Fruit fly (Drosophila melanogaster) whole organism, wandering third instar larva: ENCODE results near the gene Tgs1.

Source experiments
- Abd-B ChIP-seq: fragments of >200 bp; optimal IDR thresholded peaks from 2 replicates; lab custom pipeline; 2017; ENCODE audit warnings: missing biosample characterization, missing genetic modification characterization
- CG32264 ChIP-seq: fragments of 200-800 bp; sonication (Bioruptor generic); optimal IDR thresholded peaks from 2 replicates; lab custom pipeline; 2016; ENCODE audit warnings: missing biosample characterization, missing genetic modification characterization
- GATAd ChIP-seq: sonication (Bioruptor generic); optimal IDR thresholded peaks from 2 replicates; lab custom pipeline; 2016; ENCODE audit warnings: missing biosample characterization, missing genetic modification characterization
- HLH106 ChIP-seq: fragments of 200-800 bp; optimal IDR thresholded peaks from 3 replicates; lab custom pipeline; 2019; ENCODE audit warnings: missing biosample characterization, mild to moderate bottlenecking, missing genetic modification characterization, moderate library complexity
- Hnf4 ChIP-seq: fragments of 200-800 bp; sonication (Bioruptor generic); optimal IDR thresholded peaks from 2 replicates; lab custom pipeline; 2016; ENCODE audit warnings: missing biosample characterization, mild to moderate bottlenecking, missing genetic modification characterization
- Hr83 ChIP-seq: fragments of 200-300 bp; sonication (Bioruptor generic); optimal IDR thresholded peaks from 2 replicates; lab custom pipeline; 2016; ENCODE audit warnings: missing biosample characterization, mild to moderate bottlenecking, missing genetic modification characterization, moderate library complexity; ENCODE audit not compliant: poor library complexity, severe bottlenecking
- Mio ChIP-seq: sonication (Bioruptor generic); optimal IDR thresholded peaks from 2 replicates; lab custom pipeline; 2016; ENCODE audit warnings: missing biosample characterization, missing genetic modification characterization
- Myc ChIP-seq: fragments of >200 bp; optimal IDR thresholded peaks from 2 replicates; lab custom pipeline; 2017
- N ChIP-seq: fragments of >200 bp; optimal IDR thresholded peaks from 2 replicates; lab custom pipeline; 2018; ENCODE audit warnings: missing biosample characterization, missing external identifiers, missing genetic modification characterization
- OdsH ChIP-seq: fragments of 200-800 bp; sonication (Bioruptor generic); optimal IDR thresholded peaks from 2 replicates; lab custom pipeline; 2016; ENCODE audit warnings: missing biosample characterization, mild to moderate bottlenecking, missing genetic modification characterization
- Rel ChIP-seq, 2 experiments: fragments of 200-800 bp; sonication (Bioruptor generic) in 1 of 2; optimal IDR thresholded peaks; 2 replicates in 1 of 2; 3 replicates in 1 of 2; lab custom pipeline; 2016 to 2019; ENCODE audit warnings: mild to moderate bottlenecking in 2 of 2, missing biosample characterization in 2 of 2, missing genetic modification characterization in 2 of 2, moderate library complexity in 1 of 2
- brk ChIP-seq: fragments of 200-800 bp; sonication (Bioruptor generic); optimal IDR thresholded peaks from 2 replicates; lab custom pipeline; 2016; ENCODE audit warnings: missing biosample characterization, mild to moderate bottlenecking, missing genetic modification characterization
- dl ChIP-seq, 2 experiments: fragments of 175-275, 200-275 bp in 1 of 2; fragments of 200-275 bp in 1 of 2; sonication (Bioruptor generic); optimal IDR thresholded peaks; lab custom pipeline; 2018; ENCODE audit warnings: mild to moderate bottlenecking in 2 of 2, missing biosample characterization in 2 of 2, missing genetic modification characterization in 2 of 2, moderate library complexity in 2 of 2; ENCODE audit not compliant: partially characterized antibody in 2 of 2, insufficient read depth in 1 of 2
- dsf ChIP-seq: sonication (Bioruptor generic); optimal IDR thresholded peaks from 2 replicates; lab custom pipeline; 2016; ENCODE audit warnings: missing biosample characterization, missing genetic modification characterization, borderline replicate concordance
- ey ChIP-seq: fragments of 200-800 bp; sonication (Bioruptor generic); optimal IDR thresholded peaks from 2 replicates; lab custom pipeline; 2016; ENCODE audit warnings: missing biosample characterization, missing genetic modification characterization
- jim ChIP-seq: fragments of 175-275, 200-325 bp; sonication (Bioruptor generic); optimal IDR thresholded peaks from 2 replicates; lab custom pipeline; 2016; ENCODE audit warnings: missing biosample characterization, mild to moderate bottlenecking, missing genetic modification characterization
- lola ChIP-seq: fragments of >200 bp; optimal IDR thresholded peaks from 2 replicates; lab custom pipeline; 2017; ENCODE audit warnings: missing biosample characterization, missing genetic modification characterization
- psq ChIP-seq: fragments of 200-800 bp; sonication (Bioruptor generic); optimal IDR thresholded peaks from 3 replicates; lab custom pipeline; 2017; ENCODE audit warnings: missing biosample characterization, mild to moderate bottlenecking, missing genetic modification characterization, moderate library complexity
- rgr ChIP-seq: fragments of 200-800 bp; sonication (Bioruptor generic); optimal IDR thresholded peaks from 3 replicates; lab custom pipeline; 2016; ENCODE audit warnings: missing biosample characterization, mild to moderate bottlenecking, missing genetic modification characterization
- sage ChIP-seq: fragments of 200-800 bp; sonication (Bioruptor generic); optimal IDR thresholded peaks from 2 replicates; lab custom pipeline; 2016; ENCODE audit warnings: missing biosample characterization, mild to moderate bottlenecking, missing genetic modification characterization
- sv ChIP-seq: fragments of 200-800 bp; sonication (Bioruptor generic); optimal IDR thresholded peaks from 3 replicates; lab custom pipeline; 2016; ENCODE audit warnings: missing biosample characterization, missing genetic modification characterization
- tai ChIP-seq: sonication (Bioruptor generic); optimal IDR thresholded peaks from 2 replicates; lab custom pipeline; 2016; ENCODE audit warnings: missing biosample characterization, missing genetic modification characterization
- usp ChIP-seq: fragments of >200 bp; optimal IDR thresholded peaks from 2 replicates; lab custom pipeline; 2017; ENCODE audit warnings: missing biosample characterization, missing genetic modification characterization
- woc ChIP-seq: sonication (Bioruptor generic); optimal IDR thresholded peaks from 2 replicates; lab custom pipeline; 2016; ENCODE audit warnings: missing biosample characterization, mild to moderate bottlenecking, missing genetic modification characterization

Gene Tgs1

dm6 chr3R:18249268-18249667 lies 6.1 kb upstream of the Tgs1 start (continued):
- TF ChIP-seq jim (GFP tag; lab: Kevin White, UChicago) (no peak), GATAd (GFP tag; lab: Kevin White, UChicago) (no peak), N (peak; percentile 69), Abd-B (GFP tag; lab: Kevin White, UChicago) (no peak), usp (GFP tag; lab: Kevin White, UChicago) (no peak), dl (GFP tag; optimal IDR thresholded peaks at IDR 0.05; lab: Kevin White, UChicago; ENCODE audit: insufficient read depth in 1 of 2, partially characterized antibody in 2 of 2) (peak in 1 of 2 experiments; percentile 41), sv (no peak), Hr83 (peak; percentile 16), tai (GFP tag; lab: Kevin White, UChicago) (no peak)

- TF ChIP-seq sv (no peak), dl (GFP tag; optimal IDR thresholded peaks at IDR 0.05; lab: Kevin White, UChicago; ENCODE audit: insufficient read depth in 1 of 2, partially characterized antibody in 2 of 2) (no peak), HLH106 (no peak), Myc (lab: Kevin White, UChicago) (no peak), lola (GFP tag; lab: Kevin White, UChicago) (no peak), Rel (GFP tag; optimal IDR thresholded peaks at IDR 0.05; lab: Kevin White, UChicago) (no peak), Rel (tag; optimal IDR thresholded peaks at IDR 0.05; lab: Kevin White, UChicago) (no peak), dsf (GFP tag; lab: Kevin White, UChicago) (no peak)
Measured at dm6 chr3R:18250815-18251214, 4.5 kb upstream of the Tgs1 start, which contains the start of gene CG18598. Gene CG18598, plus strand, starts transcription at chr3R:18251115.

- TF ChIP-seq lola (GFP tag; lab: Kevin White, UChicago) (no peak), Mio (GFP tag; lab: Kevin White, UChicago) (no peak), Rel (GFP tag; optimal IDR thresholded peaks at IDR 0.05; lab: Kevin White, UChicago) (no peak), Rel (tag; optimal IDR thresholded peaks at IDR 0.05; lab: Kevin White, UChicago) (no peak), dl (GFP tag; optimal IDR thresholded peaks at IDR 0.05; lab: Kevin White, UChicago; ENCODE audit: insufficient read depth in 1 of 2, partially characterized antibody in 2 of 2) (no peak), HLH106 (no peak), sv (no peak), OdsH (GFP tag; lab: Kevin White, UChicago) (no peak), tai (GFP tag; lab: Kevin White, UChicago) (no peak), rgr (GFP tag; lab: Kevin White, UChicago) (no peak), woc (GFP tag; lab: Kevin White, UChicago) (no peak), sage (GFP tag; lab: Kevin White, UChicago) (no peak), psq (no peak), Abd-B (GFP tag; lab: Kevin White, UChicago) (no peak), Hr83 (no peak), CG32264 (GFP tag; lab: Kevin White, UChicago) (no peak), ey (GFP tag; lab: Kevin White, UChicago) (no peak)
Measured at dm6 chr3R:18251876-18252275, 3.5 kb upstream of the Tgs1 start.

- no peak for TF ChIP-seq rgr (GFP tag; lab: Kevin White, UChicago)
Measured at dm6 chr3R:18252578-18252977, 2.8 kb upstream of the Tgs1 start, which contains the start of gene CG12320. Gene CG12320, minus strand, starts transcription at chr3R:18252734.

- TF ChIP-seq brk (GFP tag; lab: Kevin White, UChicago) = no peak
- TF ChIP-seq Abd-B (GFP tag; lab: Kevin White, UChicago) = no peak
Measured at dm6 chr3R:18260016-18260415, 4.7 kb downstream of the Tgs1 start.

dm6 chr3R:18261602-18262001 lies 6.3 kb downstream of the Tgs1 start:
- TF ChIP-seq Hr83 (no peak), GATAd (GFP tag; lab: Kevin White, UChicago) (no peak), sage (GFP tag; lab: Kevin White, UChicago) (no peak), Hnf4 (GFP tag; lab: Kevin White, UChicago) (no peak), rgr (GFP tag; lab: Kevin White, UChicago) (no peak), Mio (GFP tag; lab: Kevin White, UChicago) (no peak), psq (no peak)

- TF ChIP-seq sage (GFP tag; lab: Kevin White, UChicago) = no peak
- TF ChIP-seq, all 38 proteins: peak for 0
Measured at dm6 chr3R:18265275-18265674, 9.9 kb downstream of the Tgs1 start.
